Worm (Caenorhabditis elegans) whole organism, L4/young adult: ENCODE results near the gene srr-10.

Source experiments
- W03F9.2 ChIP-seq: fragments of 150-350 bp; optimal IDR thresholded peaks from 2 replicates; lab custom pipeline; 2014; ENCODE audit warnings: missing biosample characterization, missing genetic modification characterization
- dao-5 ChIP-seq: sonication (generic microtip); optimal IDR thresholded peaks from 2 replicates; lab custom pipeline; 2016; ENCODE audit warnings: missing genotype, missing genetic modification characterization, moderate library complexity, missing compliant biosample characterization
- him-1 ChIP-seq: sonication (generic microtip); optimal IDR thresholded peaks from 2 replicates; lab custom pipeline; 2016; ENCODE audit warnings: missing genotype, missing genetic modification reagents, missing genetic modification characterization, missing compliant biosample characterization

- TF ChIP-seq him-1 (no peak), dao-5 (no peak), W03F9.2 (tag; lab: Kevin White, UChicago) (no peak)
Observed at ce11 chrV:7777098-7777497, 41.7 kb downstream of the srr-10 start, which contains the start of gene C26F1.3.
